Worm (Caenorhabditis elegans): ENCODE measurements around the gene R11A8.1.

R11A8.1 gene

DNA sequence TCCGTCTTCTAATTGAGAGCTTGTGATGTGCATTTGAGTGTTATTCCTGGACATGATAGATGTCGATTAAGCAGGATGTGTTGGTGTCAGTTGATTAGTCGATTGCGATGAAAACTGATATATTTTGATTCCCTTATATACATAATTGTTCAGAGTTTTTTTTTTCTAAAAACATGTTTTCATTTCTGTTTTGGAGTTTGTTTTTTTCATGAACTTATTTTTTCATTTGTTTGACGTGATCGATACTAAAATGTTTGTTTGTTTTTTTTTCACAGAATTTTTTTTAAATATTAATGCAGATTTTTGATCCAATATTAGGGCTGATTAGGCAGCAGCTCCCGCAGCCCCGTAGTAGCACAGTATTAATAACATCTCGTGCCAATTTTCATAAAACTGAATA, 38.8 kb downstream of the R11A8.1 start, which contains the start of gene R09E10.2:
R09E10.2 (minus strand) TSS at position 101 of the 400 bp plus-strand sequence.
- TF ChIP-seq dpl-1 (GFP tag; optimal IDR thresholded peaks at IDR 0.05) = no peak
- TF ChIP-seq ztf-3 (GFP tag; optimal IDR thresholded peaks at IDR 0.05) = no peak
- TF ChIP-seq K12H6.12 (tag; optimal IDR thresholded peaks at IDR 0.05) = no peak
- no peak for TF ChIP-seq pbrm-1 (GFP tag; IDR thresholded peaks at IDR 0.05)
- no peak for TF ChIP-seq let-526 (GFP tag; IDR thresholded peaks at IDR 0.05)
- no peak for TF ChIP-seq B0035.1 (tag; optimal IDR thresholded peaks at IDR 0.05)
- TF ChIP-seq aptf-3 (GFP tag; IDR thresholded peaks at IDR 0.05) = no peak
- TF ChIP-seq ztf-6 (GFP tag; IDR thresholded peaks at IDR 0.05) = no peak
- TF ChIP-seq hmg-20 (GFP tag; IDR thresholded peaks at IDR 0.05) = no peak
- no peak for TF ChIP-seq attf-3 (GFP tag; conservative IDR thresholded peaks at IDR 0.05)
- TF ChIP-seq madf-8 (GFP tag; conservative IDR thresholded peaks at IDR 0.05) = no peak
- TF ChIP-seq dpff-1 (tag; optimal IDR thresholded peaks at IDR 0.05) = no peak
- TF ChIP-seq F33H1.4 (GFP tag; IDR thresholded peaks at IDR 0.05) = no peak
- TF ChIP-seq ztf-18 (tag; optimal IDR thresholded peaks at IDR 0.05) = no peak
- no peak for TF ChIP-seq egl-18 (GFP tag; IDR thresholded peaks at IDR 0.05)
- TF ChIP-seq F52B5.7 (tag; optimal IDR thresholded peaks at IDR 0.05) = no peak
- TF ChIP-seq attf-6 (GFP tag; IDR thresholded peaks at IDR 0.05) = no peak
- TF ChIP-seq mxl-1 (tag; optimal IDR thresholded peaks at IDR 0.05) = no peak

DNA sequence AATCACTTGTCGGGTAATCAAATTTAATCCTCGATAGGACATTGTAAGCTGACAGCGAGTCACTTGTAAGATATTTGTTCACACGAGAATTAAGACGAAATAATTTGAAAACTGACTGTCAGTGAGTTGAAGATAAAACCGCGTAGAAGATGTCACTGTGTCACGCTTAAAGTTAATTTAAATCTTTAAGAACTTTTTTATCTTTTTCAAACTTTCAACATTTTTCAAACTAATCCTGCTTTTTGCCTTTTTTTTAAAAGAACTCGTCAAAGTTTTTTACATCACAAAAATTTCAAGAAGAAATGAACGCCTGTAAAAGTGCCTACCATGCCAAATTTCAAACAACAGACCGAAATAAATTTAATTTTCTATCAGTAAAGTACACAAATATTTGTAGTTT, 43.4 kb downstream of the R11A8.1 start, which contains the start of gene acs-18:
acs-18 (minus strand) TSS at position 101 of the 400 bp plus-strand sequence.
- TF ChIP-seq Y56A3A.18 (GFP tag; IDR thresholded peaks at IDR 0.05) (no peak), Y79H2A.3 (GFP tag; conservative IDR thresholded peaks at IDR 0.05) (no peak), nhr-27 (tag; optimal IDR thresholded peaks at IDR 0.05) (no peak), somi-1 (GFP tag; optimal IDR thresholded peaks at IDR 0.05) (no peak), F37B4.10 (GFP tag; IDR thresholded peaks at IDR 0.05) (no peak), F23B12.7 (tag; optimal IDR thresholded peaks at IDR 0.05; ENCODE audit: insufficient read depth) (no peak), fkh-3 (tag; optimal IDR thresholded peaks at IDR 0.05) (no peak), snpc-1.3 (tag; optimal IDR thresholded peaks at IDR 0.05; ENCODE audit: insufficient read depth) (no peak), lir-1 (GFP tag; conservative IDR thresholded peaks at IDR 0.05) (no peak), snpc-3.4 (tag; optimal IDR thresholded peaks at IDR 0.05) (no peak), hlh-26 (GFP tag; conservative IDR thresholded peaks at IDR 0.05) (no peak)

DNA sequence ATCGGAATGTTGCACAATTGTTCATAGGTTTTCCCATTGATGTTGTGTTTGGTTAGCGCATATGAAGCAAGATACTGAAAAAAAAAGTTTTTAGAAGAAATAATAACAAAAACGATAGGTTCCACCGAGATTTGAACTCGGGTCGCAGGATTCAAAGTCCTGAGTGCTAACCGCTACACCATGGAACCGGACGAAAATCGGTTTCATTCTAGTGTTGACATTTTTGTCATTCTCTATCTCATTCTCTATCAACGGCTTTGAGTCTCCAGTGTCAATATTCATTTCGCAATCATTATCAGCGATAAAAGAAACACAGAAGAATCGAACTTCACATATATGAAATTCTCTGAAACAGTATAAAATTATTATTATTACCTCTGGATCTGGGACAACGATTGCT, 45.9 kb downstream of the R11A8.1 start:
- no peak for TF ChIP-seq B0019.2 (GFP tag; conservative IDR thresholded peaks at IDR 0.05)
- peak; percentile 92 for TF ChIP-seq tbp1 (GFP tag; optimal IDR thresholded peaks at IDR 0.05)
- no peak for TF ChIP-seq athp-1 (tag; optimal IDR thresholded peaks at IDR 0.05)
- no peak for TF ChIP-seq snpc-4 (GFP tag; optimal IDR thresholded peaks at IDR 0.05)
- no peak for TF ChIP-seq snpc-4 (tag; optimal IDR thresholded peaks at IDR 0.05)
- no peak for TF ChIP-seq egl-44 (GFP tag; IDR thresholded peaks at IDR 0.05)
- TF ChIP-seq ceh-27 (GFP tag; optimal IDR thresholded peaks at IDR 0.05) = no peak
- TF ChIP-seq sdz-38 (tag; optimal IDR thresholded peaks at IDR 0.05) = no peak
- no peak for TF ChIP-seq F49E8.2 (tag; optimal IDR thresholded peaks at IDR 0.05; ENCODE audit: insufficient read depth)
- no peak for TF ChIP-seq bed-1 (GFP tag; IDR thresholded peaks at IDR 0.05)
- TF ChIP-seq somi-1 (GFP tag; optimal IDR thresholded peaks at IDR 0.05) = no peak
- TF ChIP-seq T07F8.4 (tag; optimal IDR thresholded peaks at IDR 0.05) = no peak
- TF ChIP-seq gei-17 (GFP tag; optimal IDR thresholded peaks at IDR 0.05) = no peak
- peak; percentile 74 for TF ChIP-seq B0261.1 (tag; optimal IDR thresholded peaks at IDR 0.05)
- TF ChIP-seq dox-1 (GFP tag; IDR thresholded peaks at IDR 0.05) = no peak; the same call in 1 of the 2 replicates
- TF ChIP-seq B0035.1 (tag; optimal IDR thresholded peaks at IDR 0.05) = no peak
- TF ChIP-seq cebp-2 (GFP tag; IDR thresholded peaks at IDR 0.05) = no peak
- TF ChIP-seq F22D6.2 (tag; optimal IDR thresholded peaks at IDR 0.05) = no peak
- no peak for TF ChIP-seq hlh-12 (tag; optimal IDR thresholded peaks at IDR 0.05)
- no peak for TF ChIP-seq F57A8.1 (GFP tag; optimal IDR thresholded peaks at IDR 0.05)
- TF ChIP-seq lin-26 (GFP tag; IDR thresholded peaks at IDR 0.05) = peak; percentile 71; the same call in 1 of the 2 replicates
